Worm (Caenorhabditis elegans): ENCODE measurements around the gene lpr-3.

The lpr-3 gene

DNA sequence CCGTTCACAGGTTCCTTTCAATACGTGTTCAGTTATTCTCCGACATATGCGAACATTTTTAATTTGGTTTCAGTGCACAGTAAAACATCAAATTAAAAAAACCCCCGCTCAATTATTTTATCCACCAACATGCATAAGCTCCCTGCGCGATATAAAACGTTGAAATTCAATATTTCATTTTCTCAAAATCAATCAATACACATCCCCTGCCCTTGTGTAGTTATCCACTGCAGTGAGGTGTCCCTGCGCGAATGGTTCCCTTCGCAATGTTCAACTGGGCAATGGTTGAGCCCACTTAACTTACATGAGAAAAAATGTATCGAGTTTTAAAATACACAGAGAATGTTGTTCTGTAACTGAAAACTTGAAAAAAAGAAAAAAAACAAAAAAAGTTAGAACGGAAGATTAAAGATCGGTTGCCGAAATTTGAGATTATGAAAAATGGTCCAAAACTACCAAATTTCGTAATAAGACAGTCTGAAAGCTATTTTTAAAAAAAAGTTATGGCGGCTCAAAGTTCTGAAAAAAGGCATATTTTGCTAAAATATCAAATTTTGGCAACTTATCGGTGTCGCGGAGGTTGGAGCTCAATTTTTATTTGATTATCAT is 36.9 kb downstream of the lpr-3 start (continued):
- TF ChIP-seq aptf-3 (GFP tag; IDR thresholded peaks at IDR 0.05) (0 out of 2 replicates have a peak, but pooled peaks have one; percentile 27), athp-1 (tag; optimal IDR thresholded peaks at IDR 0.05) (peak; percentile 82), unc-130 (GFP tag; optimal IDR thresholded peaks at IDR 0.05) (peak; percentile 45), D2030.7 (GFP tag; IDR thresholded peaks at IDR 0.05) (no peak), ceh-27 (GFP tag; optimal IDR thresholded peaks at IDR 0.05) (peak; percentile 100), cebp-2 (GFP tag; IDR thresholded peaks at IDR 0.05) (peak; percentile 99), lin-40 (tag; optimal IDR thresholded peaks at IDR 0.05) (peak; percentile 100), T07F8.4 (tag; optimal IDR thresholded peaks at IDR 0.05) (peak; percentile 94), egl-18 (GFP tag; IDR thresholded peaks at IDR 0.05) (peak; percentile 98), sea-2 (GFP tag; IDR thresholded peaks at IDR 0.05) (peak; percentile 95), dpl-1 (GFP tag; optimal IDR thresholded peaks at IDR 0.05) (no peak), him-1 (tag; optimal IDR thresholded peaks at IDR 0.05) (peak; percentile 7), egl-44 (GFP tag; IDR thresholded peaks at IDR 0.05) (peak; percentile 96), F37B4.10 (GFP tag; IDR thresholded peaks at IDR 0.05) (peak; percentile 97), B0035.1 (tag; optimal IDR thresholded peaks at IDR 0.05) (peak; percentile 97), tbp1 (GFP tag; optimal IDR thresholded peaks at IDR 0.05) (peak; percentile 82), zfh-2 (GFP tag; conservative IDR thresholded peaks at IDR 0.05) (no peak), Y53F4B.3 (GFP tag; IDR thresholded peaks at IDR 0.05) (no peak), ceh-40 (GFP tag; IDR thresholded peaks at IDR 0.05) (peak; percentile 91), madf-10 (tag; optimal IDR thresholded peaks at IDR 0.05) (peak; percentile 97), tbx-9 (tag; optimal IDR thresholded peaks at IDR 0.05; ENCODE audit: borderline replicate concordance) (peak; percentile 55), snpc-1.3 (tag; optimal IDR thresholded peaks at IDR 0.05; ENCODE audit: insufficient read depth) (peak; percentile 35), C17E4.6 (GFP tag; IDR thresholded peaks at IDR 0.05) (peak; percentile 91), F33H1.4 (GFP tag; IDR thresholded peaks at IDR 0.05) (peak; percentile 53), attf-3 (GFP tag; conservative IDR thresholded peaks at IDR 0.05) (peak; percentile 61), pha-4 (tag; optimal IDR thresholded peaks at IDR 0.05) (peak; percentile 98), K11D2.4 (GFP tag; IDR thresholded peaks at IDR 0.05) (peak; percentile 100), madf-3 (GFP tag; IDR thresholded peaks at IDR 0.05) (peak; percentile 86; the same call in 1 of the 2 replicates), dox-1 (GFP tag; IDR thresholded peaks at IDR 0.05) (peak; percentile 99), ceh-91 (GFP tag; IDR thresholded peaks at IDR 0.05) (peak; percentile 28; the same call in 1 of the 2 replicates), K12H6.12 (tag; optimal IDR thresholded peaks at IDR 0.05) (peak; percentile 99), ZK185.1 (tag; optimal IDR thresholded peaks at IDR 0.05; ENCODE audit: poor library complexity, severe bottlenecking) (peak; percentile 99), nfyb-1 (GFP tag; IDR thresholded peaks at IDR 0.05) (peak; percentile 99), chd-7 (tag; optimal IDR thresholded peaks at IDR 0.05) (peak; percentile 99), gei-17 (GFP tag; optimal IDR thresholded peaks at IDR 0.05) (peak; percentile 99), Y95B8A.8 (GFP tag; IDR thresholded peaks at IDR 0.05) (0 out of 2 replicates have a peak, but pooled peaks have one; percentile 50), F39B2.1 (GFP tag; IDR thresholded peaks at IDR 0.05) (peak; percentile 46; the same call in 1 of the 2 replicates), nhr-120 (GFP tag; IDR thresholded peaks at IDR 0.05) (peak; percentile 98), F22D6.2 (tag; optimal IDR thresholded peaks at IDR 0.05) (peak; percentile 97), hrde-1 (tag; optimal IDR thresholded peaks at IDR 0.05; ENCODE audit: borderline replicate concordance) (peak; percentile 71), mxl-1 (tag; optimal IDR thresholded peaks at IDR 0.05) (peak; percentile 83), madf-6 (GFP tag; IDR thresholded peaks at IDR 0.05) (no peak), ztf-26 (tag; optimal IDR thresholded peaks at IDR 0.05) (peak; percentile 100), ccch-3 (GFP tag; optimal IDR thresholded peaks at IDR 0.05) (peak; percentile 96), mes-4 (tag; optimal IDR thresholded peaks at IDR 0.05) (no peak), ekl-4 (GFP tag; IDR thresholded peaks at IDR 0.05) (peak; percentile 95), ztf-28 (GFP tag; IDR thresholded peaks at IDR 0.05) (peak; percentile 59; the same call in 1 of the 2 replicates), F57C9.4 (tag; optimal IDR thresholded peaks at IDR 0.05) (peak; percentile 89)
